Worm (Caenorhabditis elegans): ENCODE results near the gene ivph-3.

DNA sequence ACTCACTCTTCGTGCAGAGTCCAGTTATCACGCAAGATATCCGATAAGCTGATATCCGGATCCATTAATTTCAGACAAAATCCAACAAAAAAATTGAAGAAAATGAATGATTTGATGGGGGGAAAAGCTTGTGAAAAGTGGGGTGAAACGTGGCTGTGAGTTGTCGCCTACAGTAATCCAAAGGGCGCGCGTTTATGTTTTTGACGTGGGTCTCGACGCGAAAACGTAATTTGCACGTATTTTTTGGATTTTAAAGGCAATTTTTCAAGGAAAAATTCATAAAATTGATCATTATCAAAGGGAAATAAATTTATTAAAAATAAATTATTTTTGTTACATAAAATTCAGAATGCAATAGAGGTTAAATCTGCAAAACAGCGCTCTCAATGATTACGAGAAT, 44.7 kb upstream of the ivph-3 start, which contains the start of gene Y54G2A.73:
- TF ChIP-seq zag-1 (tag; optimal IDR thresholded peaks at IDR 0.05), result no peak
- TF ChIP-seq lsy-12 (tag; optimal IDR thresholded peaks at IDR 0.05), result no peak
- no peak for TF ChIP-seq ama-1 (optimal IDR thresholded peaks at IDR 0.05)
- no peak for TF ChIP-seq ceh-28 (tag; optimal IDR thresholded peaks at IDR 0.05)
- no peak for TF ChIP-seq ZK546.5 (tag; optimal IDR thresholded peaks at IDR 0.05)
- no peak for TF ChIP-seq R02D3.7 (tag; optimal IDR thresholded peaks at IDR 0.05)
- no peak for TF ChIP-seq nhr-76 (tag; optimal IDR thresholded peaks at IDR 0.05)
- no peak for TF ChIP-seq sea-2 (GFP tag; optimal IDR thresholded peaks at IDR 0.05)
- TF ChIP-seq nhr-25 (tag; optimal IDR thresholded peaks at IDR 0.05), result no peak
- no peak for TF ChIP-seq ceh-9 (tag; optimal IDR thresholded peaks at IDR 0.05)

Data from whole organism, L3 larva.